Fruit fly (Drosophila melanogaster) whole organism, embryonic: ENCODE measurements around the gene CG17325.

Source experiments
- Adf1 ChIP-seq: fragments of 200-800 bp; sonication (Bioruptor generic); IDR thresholded peaks from 2 replicates; pipeline ENCODE4 v1.3.6; 2022; ENCODE audit warnings: missing biosample characterization, missing genetic modification characterization
- Atf6 ChIP-seq: fragments of 200-800 bp; sonication (Bioruptor generic); IDR thresholded peaks from 2 replicates; pipeline ENCODE4 v1.3.6; 2022; ENCODE audit warnings: missing biosample characterization, missing genetic modification characterization
- B-H2 ChIP-seq: fragments of 200-800 bp; sonication (Bioruptor generic); optimal IDR thresholded peaks from 2 replicates; lab custom pipeline; 2018; ENCODE audit warnings: missing biosample characterization, mild to moderate bottlenecking, missing genetic modification characterization
- CG10267 ChIP-seq: fragments of 200-800 bp; sonication (Bioruptor generic); optimal IDR thresholded peaks from 2 replicates; lab custom pipeline; 2018; ENCODE audit warnings: missing biosample characterization, mild to moderate bottlenecking, missing genetic modification characterization, moderate library complexity
- CG10321 ChIP-seq: fragments of 200-800 bp; sonication (Bioruptor generic); IDR thresholded peaks from 2 replicates; pipeline ENCODE4 v1.3.6; 2022; ENCODE audit warnings: missing biosample characterization, missing genetic modification characterization
- CG11723 ChIP-seq: fragments of 200-800 bp; sonication (Bioruptor generic); optimal IDR thresholded peaks from 2 replicates; lab custom pipeline; 2017; ENCODE audit warnings: missing biosample characterization, mild to moderate bottlenecking, missing genetic modification characterization
- CG15479 ChIP-seq: fragments of 200-800 bp; sonication (Bioruptor generic); optimal IDR thresholded peaks from 3 replicates; lab custom pipeline; 2019; ENCODE audit warnings: missing biosample characterization, mild to moderate bottlenecking, missing genetic modification characterization, moderate library complexity
- CG15601 ChIP-seq: fragments of 200-800 bp; sonication (Bioruptor generic); optimal IDR thresholded peaks from 3 replicates; lab custom pipeline; 2019; ENCODE audit warnings: missing biosample characterization, mild to moderate bottlenecking, missing genetic modification characterization, moderate library complexity
- CG1832 ChIP-seq: fragments of 200-800 bp; sonication (Bioruptor generic); optimal IDR thresholded peaks from 2 replicates; lab custom pipeline; 2017; ENCODE audit warnings: missing biosample characterization, mild to moderate bottlenecking, missing genetic modification characterization, inconsistent platforms
- CG2678 ChIP-seq: fragments of 200-800 bp; sonication (Bioruptor generic); optimal IDR thresholded peaks from 3 replicates; lab custom pipeline; 2019; ENCODE audit warnings: missing biosample characterization, mild to moderate bottlenecking, missing genetic modification characterization, moderate library complexity
- CG31365 ChIP-seq: fragments of 200-800 bp; sonication (Bioruptor generic); optimal IDR thresholded peaks from 2 replicates; lab custom pipeline; 2018; ENCODE audit warnings: missing biosample characterization, mild to moderate bottlenecking, missing genetic modification characterization
- CG3407 ChIP-seq: fragments of 200-800 bp; sonication (Bioruptor generic); optimal IDR thresholded peaks from 2 replicates; lab custom pipeline; 2018; ENCODE audit warnings: missing biosample characterization, mild to moderate bottlenecking, missing genetic modification characterization
- CG6689 ChIP-seq: fragments of 200-800 bp; sonication (Bioruptor generic); IDR thresholded peaks from 2 replicates; pipeline ENCODE4 v1.3.6; 2022; ENCODE audit warnings: missing biosample characterization, missing genetic modification characterization
- CG6765 ChIP-seq: fragments of 200-800 bp; sonication (Bioruptor generic); optimal IDR thresholded peaks from 3 replicates; lab custom pipeline; 2017; ENCODE audit warnings: missing biosample characterization, mild to moderate bottlenecking, missing genetic modification characterization
- CG7372 ChIP-seq: fragments of 200-800 bp; sonication (Bioruptor generic); IDR thresholded peaks from 2 replicates; pipeline ENCODE4 v1.3.6; 2022; ENCODE audit warnings: missing biosample characterization, missing genetic modification characterization
- CG7786 ChIP-seq: fragments of 200-800 bp; sonication (Bioruptor generic); optimal IDR thresholded peaks from 2 replicates; lab custom pipeline; 2016; ENCODE audit warnings: missing biosample characterization, missing genetic modification characterization
- CG8944 ChIP-seq: fragments of 200-800 bp; sonication (Bioruptor generic); optimal IDR thresholded peaks from 3 replicates; lab custom pipeline; 2016; ENCODE audit warnings: missing biosample characterization, missing genetic modification characterization
- CG9932 ChIP-seq: fragments of 200-800 bp; sonication (Bioruptor generic); IDR thresholded peaks from 2 replicates; pipeline ENCODE4 v1.3.6; 2022; ENCODE audit warnings: missing biosample characterization, missing genetic modification characterization
- Deaf1 ChIP-seq: fragments of 200-800 bp; optimal IDR thresholded peaks from 3 replicates; lab custom pipeline; 2019; ENCODE audit warnings: missing biosample characterization, mild to moderate bottlenecking, missing genetic modification characterization, moderate library complexity
- Dp ChIP-seq: fragments of 200-800 bp; sonication (Bioruptor generic); optimal IDR thresholded peaks from 2 replicates; lab custom pipeline; 2018; ENCODE audit warnings: missing biosample characterization, mild to moderate bottlenecking, missing genetic modification characterization, moderate library complexity
- Elba2 ChIP-seq: fragments of 200-800 bp; sonication (Bioruptor generic); optimal IDR thresholded peaks from 3 replicates; lab custom pipeline; 2016; ENCODE audit warnings: missing biosample characterization, missing genetic modification characterization
- Fer2 ChIP-seq: fragments of 200-800 bp; sonication (Bioruptor generic); optimal IDR thresholded peaks from 2 replicates; lab custom pipeline; 2018; ENCODE audit warnings: missing biosample characterization, mild to moderate bottlenecking, missing genetic modification characterization, moderate library complexity
- Hmx ChIP-seq: fragments of 200-800 bp; sonication (Bioruptor generic); optimal IDR thresholded peaks from 2 replicates; lab custom pipeline; 2016; ENCODE audit warnings: missing biosample characterization, missing genetic modification characterization
- Lim3 ChIP-seq: fragments of 200-800 bp; sonication (Bioruptor generic); IDR thresholded peaks from 2 replicates; pipeline ENCODE4 v1.3.6; 2022; ENCODE audit warnings: missing biosample characterization, missing genetic modification characterization
- Med ChIP-seq: fragments of 200-800 bp; sonication (Bioruptor generic); peaks from one replicate; lab custom pipeline; 2016; ENCODE audit warnings: missing biosample characterization, missing genetic modification characterization, mild to moderate bottlenecking, inconsistent platforms, moderate library complexity
- Nf-YB ChIP-seq: fragments of 200-800 bp; sonication (Bioruptor generic); optimal IDR thresholded peaks from 3 replicates; lab custom pipeline; 2019; ENCODE audit warnings: missing biosample characterization, mild to moderate bottlenecking, missing genetic modification characterization, moderate library complexity
- Optix ChIP-seq: fragments of 200-800 bp; sonication (Bioruptor generic); IDR thresholded peaks from 3 replicates; pipeline ENCODE4 v1.3.6; 2022; ENCODE audit warnings: missing biosample characterization, missing genetic modification characterization
- PHDP ChIP-seq: fragments of 200-800 bp; sonication (Bioruptor generic); optimal IDR thresholded peaks from 3 replicates; lab custom pipeline; 2018; ENCODE audit warnings: missing biosample characterization, mild to moderate bottlenecking, missing genetic modification characterization, moderate library complexity
- Ravus ChIP-seq: fragments of 200-800 bp; sonication (Bioruptor generic); IDR thresholded peaks from 2 replicates; pipeline ENCODE4 v1.3.6; 2022; ENCODE audit warnings: missing biosample characterization, missing genetic modification characterization
- Tbp ChIP-seq: fragments of >200 bp; optimal IDR thresholded peaks from 2 replicates; lab custom pipeline; 2018; ENCODE audit warnings: missing biosample characterization, missing genetic modification characterization
- Trl ChIP-seq, 3 experiments: fragments of >200 bp in 2 of 3; fragments of 200-800 bp in 1 of 3; sonication (Bioruptor generic) in 1 of 3; optimal IDR thresholded peaks; 2 replicates in 1 of 3; 3 replicates in 2 of 3; lab custom pipeline; 2016 to 2017; ENCODE audit warnings: missing biosample characterization in 1 of 3, missing genetic modification characterization in 1 of 3
- chinmo ChIP-seq: fragments of 200-800 bp; sonication (Bioruptor generic); IDR thresholded peaks from 4 replicates; pipeline ENCODE4 v1.3.6; 2022; ENCODE audit warnings: missing biosample characterization, missing genetic modification characterization; ENCODE audit not compliant: partially characterized antibody
- corto ChIP-seq: fragments of 200-800 bp; sonication (Bioruptor generic); optimal IDR thresholded peaks from 2 replicates; lab custom pipeline; 2016; ENCODE audit warnings: missing biosample characterization, mild to moderate bottlenecking, missing genetic modification characterization, moderate library complexity
- crc ChIP-seq: fragments of 200-800 bp; sonication (Bioruptor generic); optimal IDR thresholded peaks from 2 replicates; lab custom pipeline; 2016; ENCODE audit warnings: missing biosample characterization, missing genetic modification characterization
- crol ChIP-seq: fragments of 200-800 bp; sonication (Bioruptor generic); IDR thresholded peaks from 2 replicates; pipeline ENCODE4 v1.3.6; 2022; ENCODE audit warnings: missing biosample characterization, missing genetic modification characterization
- ewg ChIP-seq: fragments of 200-800 bp; sonication (Bioruptor generic); optimal IDR thresholded peaks from 3 replicates; lab custom pipeline; 2017; ENCODE audit warnings: mild to moderate bottlenecking, missing biosample characterization, missing genetic modification reagents, missing genetic modification characterization
- fd102C ChIP-seq: fragments of 200-800 bp; sonication (Bioruptor generic); optimal IDR thresholded peaks from 2 replicates; lab custom pipeline; 2018; ENCODE audit warnings: missing biosample characterization, mild to moderate bottlenecking, missing genetic modification characterization, moderate library complexity
- grn ChIP-seq: fragments of 200-800 bp; sonication (Bioruptor generic); optimal IDR thresholded peaks from 3 replicates; lab custom pipeline; 2017; ENCODE audit warnings: missing biosample characterization, missing genetic modification characterization
- lola ChIP-seq, 3 experiments: fragments of >200 bp in 2 of 3; fragments of 200-800 bp in 1 of 3; sonication (Bioruptor generic) in 1 of 3; optimal IDR thresholded peaks; 2 replicates each; lab custom pipeline; 2017 to 2019; ENCODE audit warnings: missing biosample characterization in 3 of 3, missing genetic modification characterization in 3 of 3, mild to moderate bottlenecking in 1 of 3, moderate library complexity in 1 of 3
- nom ChIP-seq: fragments of 200-800 bp; sonication (Bioruptor generic); optimal IDR thresholded peaks from 2 replicates; lab custom pipeline; 2017; ENCODE audit warnings: missing biosample characterization, missing genetic modification characterization, mild to moderate bottlenecking, moderate library complexity, missing genetic modification reagents
- otp ChIP-seq: fragments of 200-800 bp; sonication (Bioruptor generic); IDR thresholded peaks from 3 replicates; pipeline ENCODE4, ENCODE4 v1.3.6; 2022; ENCODE audit warnings: missing biosample characterization, missing genetic modification characterization
- pros ChIP-seq: fragments of 200-800 bp; sonication (Bioruptor generic); optimal IDR thresholded peaks from 3 replicates; lab custom pipeline; 2019; ENCODE audit warnings: missing biosample characterization, mild to moderate bottlenecking, missing genetic modification characterization, moderate library complexity
- repo ChIP-seq: fragments of 200-800 bp; sonication (Bioruptor generic); optimal IDR thresholded peaks from 2 replicates; lab custom pipeline; 2016; ENCODE audit warnings: missing biosample characterization, missing genetic modification characterization
- rib ChIP-seq: fragments of 200-800 bp; sonication (Bioruptor generic); IDR thresholded peaks from 2 replicates; pipeline ENCODE4 v1.3.6; 2022; ENCODE audit warnings: missing biosample characterization, missing genetic modification characterization
- schlank ChIP-seq: fragments of 200-800 bp; sonication (Bioruptor generic); optimal IDR thresholded peaks from 2 replicates; lab custom pipeline; 2018; ENCODE audit warnings: missing biosample characterization, mild to moderate bottlenecking, missing genetic modification characterization
- sens ChIP-seq: fragments of 200-800 bp; sonication (Bioruptor generic); peaks from one replicate; lab custom pipeline; 2016; ENCODE audit warnings: missing biosample characterization, missing genetic modification characterization
- so ChIP-seq: fragments of 200-800 bp; sonication (Bioruptor generic); IDR thresholded peaks from 3 replicates; pipeline ENCODE4 v1.3.6; 2022; ENCODE audit warnings: missing biosample characterization, missing genetic modification characterization
- sob ChIP-seq: fragments of 200-800 bp; sonication (Bioruptor generic); IDR thresholded peaks from 2 replicates; pipeline ENCODE4 v1.3.6; 2022; ENCODE audit warnings: missing biosample characterization, missing genetic modification characterization
- tll ChIP-seq, 2 experiments: fragments of 200-800 bp in 1 of 2; fragments of >200 bp in 1 of 2; sonication (Bioruptor generic) in 1 of 2; optimal IDR thresholded peaks; 2 replicates each; lab custom pipeline; 2017 to 2019; ENCODE audit warnings: missing biosample characterization in 2 of 2, missing genetic modification characterization in 2 of 2, mild to moderate bottlenecking in 1 of 2, moderate library complexity in 1 of 2
- yki ChIP-seq: fragments of >200 bp; optimal IDR thresholded peaks from 3 replicates; lab custom pipeline; 2018
- zen ChIP-seq: fragments of 200-800 bp; sonication (Bioruptor generic); optimal IDR thresholded peaks from 3 replicates; lab custom pipeline; 2018; ENCODE audit warnings: missing biosample characterization, mild to moderate bottlenecking, missing genetic modification characterization, moderate library complexity

The CG17325 gene

DNA sequence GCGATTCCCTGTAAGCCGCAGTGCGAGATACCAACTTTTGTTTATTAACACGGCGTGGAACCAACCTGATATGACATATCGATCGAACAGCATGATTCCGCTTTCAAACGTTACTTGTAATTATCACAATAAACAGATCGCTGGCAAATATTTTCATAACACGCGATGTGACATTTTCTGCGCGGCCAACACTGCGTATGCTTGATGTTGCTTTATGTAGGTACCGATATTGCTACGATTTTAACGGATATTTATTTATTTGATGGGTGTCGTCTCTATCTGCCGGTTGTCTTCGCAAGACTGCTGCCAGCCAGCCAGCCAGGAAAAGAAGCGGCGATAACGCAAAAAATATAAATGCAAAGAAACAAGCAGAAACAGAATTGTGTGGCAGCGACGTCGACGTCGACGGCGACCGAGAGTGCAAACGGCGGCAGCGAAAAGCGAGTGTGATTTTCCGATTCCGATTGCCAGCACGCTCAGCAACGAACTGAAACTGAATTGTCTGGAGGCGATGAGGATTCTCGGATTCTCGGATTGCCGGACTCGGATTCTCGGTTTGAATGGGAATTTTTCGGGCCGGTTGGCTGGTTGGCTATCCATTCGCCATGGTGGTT lies 30.1 kb upstream of the CG17325 start (continued):
- TF ChIP-seq CG8944 (GFP tag; lab: Kevin White, UChicago) = no peak
- TF ChIP-seq Med (GFP tag; lab: Kevin White, UChicago) = peak; percentile 37
- TF ChIP-seq CG7372 (GFP tag; lab: Robert Waterston, UW) = peak; percentile 68
- peak; percentile 27 for TF ChIP-seq CG15479
- no peak for TF ChIP-seq lola (GFP tag; optimal IDR thresholded peaks at IDR 0.05; lab: Kevin White, UChicago)
- peak; percentile 64 for TF ChIP-seq sens (GFP tag; lab: Kevin White, UChicago)
- no peak for TF ChIP-seq corto
- no peak for TF ChIP-seq CG2678
- TF ChIP-seq B-H2 (GFP tag; lab: Kevin White, UChicago) = no peak
- no peak for TF ChIP-seq CG10267 (tag; lab: Kevin White, UChicago)
- TF ChIP-seq CG15601 = no peak
- TF ChIP-seq Dp (GFP tag; lab: Kevin White, UChicago) = no peak
- TF ChIP-seq so (GFP tag; lab: Robert Waterston, UW) = no peak
- TF ChIP-seq Lim3 = no peak
- TF ChIP-seq Hmx = no peak
- no peak for TF ChIP-seq CG9932 (GFP tag; lab: Robert Waterston, UW)
- no peak for TF ChIP-seq Atf6 (GFP tag; lab: Robert Waterston, UW)
- TF ChIP-seq crol (GFP tag; lab: Robert Waterston, UW) = peak; percentile 7; the same call in 1 of the 2 replicates
- TF ChIP-seq sob (GFP tag; lab: Robert Waterston, UW) = no peak
- TF ChIP-seq CG6689 = no peak
- no peak for TF ChIP-seq Optix
- TF ChIP-seq rib (GFP tag; lab: Robert Waterston, UW) = no peak
- no peak for TF ChIP-seq crc
- no peak for TF ChIP-seq CG7786 (GFP tag; lab: Kevin White, UChicago)
- TF ChIP-seq CG3407 (GFP tag; lab: Kevin White, UChicago) = no peak
- no peak for TF ChIP-seq repo (GFP tag; lab: Kevin White, UChicago)
- no peak for TF ChIP-seq CG6765 (GFP tag; lab: Kevin White, UChicago)
- TF ChIP-seq Tbp (GFP tag; lab: Kevin White, UChicago) = no peak
- no peak for TF ChIP-seq otp
- no peak for TF ChIP-seq nom (GFP tag; lab: Kevin White, UChicago)
- TF ChIP-seq CG31365 (tag; lab: Kevin White, UChicago) = no peak

DNA sequence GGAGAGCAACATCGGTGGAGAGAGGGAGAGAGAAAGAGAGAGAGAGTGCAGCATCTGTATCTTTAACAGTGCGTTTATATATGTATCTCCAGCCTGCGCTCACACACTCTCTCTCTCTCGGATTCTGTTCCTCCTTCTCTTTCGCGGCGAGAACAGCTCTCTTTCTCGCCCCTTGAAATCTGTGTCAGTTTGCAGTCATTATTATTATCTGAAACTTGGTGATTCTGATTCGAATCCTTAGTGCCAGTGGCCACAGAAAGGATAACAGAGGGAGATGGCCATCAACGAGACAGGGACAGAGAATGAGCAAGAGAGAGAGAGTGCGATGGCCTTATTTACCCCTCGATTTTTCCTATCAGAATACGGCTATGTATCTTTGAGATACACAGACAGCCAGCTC lies 29.5 kb upstream of the CG17325 start:
- peak; percentile 88 for TF ChIP-seq pros (GFP tag; lab: Kevin White, UChicago)
- TF ChIP-seq Nf-YB (GFP tag; lab: Kevin White, UChicago) = peak; percentile 95
- no peak for TF ChIP-seq Fer2 (tag; lab: Kevin White, UChicago)
- peak; percentile 74 for TF ChIP-seq sens (GFP tag; lab: Kevin White, UChicago)
- TF ChIP-seq Elba2 = peak; percentile 29
- TF ChIP-seq crol (GFP tag; lab: Robert Waterston, UW) = peak; percentile 3; the same call in 1 of the 2 replicates
- TF ChIP-seq CG10321 (GFP tag; lab: Robert Waterston, UW) = peak; percentile 61
- TF ChIP-seq yki = peak; percentile 84
- TF ChIP-seq schlank (tag; lab: Kevin White, UChicago) = no peak
- peak; percentile 88 for TF ChIP-seq zen
- TF ChIP-seq Trl (optimal IDR thresholded peaks at IDR 0.05; lab: Kevin White, UChicago) = peak; percentile 74 to 97
- TF ChIP-seq Trl (GFP tag; optimal IDR thresholded peaks at IDR 0.05; lab: Kevin White, UChicago) = peak; percentile 12
- TF ChIP-seq Adf1 (GFP tag; lab: Robert Waterston, UW) = no peak
- TF ChIP-seq tll (GFP tag; optimal IDR thresholded peaks at IDR 0.05; lab: Kevin White, UChicago) = peak; percentile 66 to 85
- TF ChIP-seq CG11723 (GFP tag; lab: Kevin White, UChicago) = no peak
- no peak for TF ChIP-seq PHDP (tag; lab: Kevin White, UChicago)
- no peak for TF ChIP-seq fd102C (GFP tag; lab: Kevin White, UChicago)
- peak; percentile 63 for TF ChIP-seq Ravus (GFP tag; lab: Robert Waterston, UW)
- TF ChIP-seq CG1832 (GFP tag; lab: Kevin White, UChicago) = peak; percentile 88
- TF ChIP-seq chinmo (GFP tag; lab: Robert Waterston, UW) = 0 out of 4 replicates have a peak, but pooled peaks have one; percentile 17
- peak; percentile 33 for TF ChIP-seq Deaf1 (tag; lab: Kevin White, UChicago)
- peak; percentile 47 for TF ChIP-seq grn (GFP tag; lab: Kevin White, UChicago)
- peak; percentile 24 for TF ChIP-seq ewg
